Fruit fly (Drosophila melanogaster): ENCODE measurements around the gene Adh.

dm6 chr2L:14598357-14599057 lies 16.8 kb upstream of the Adh start:
- no peak for TF ChIP-seq Sin3A (optimal IDR thresholded peaks at IDR 0.05)
- no peak for TF ChIP-seq psq (optimal IDR thresholded peaks at IDR 0.05)
- TF ChIP-seq ttk (optimal IDR thresholded peaks at IDR 0.05), result no peak
